Worm (Caenorhabditis elegans): Measurements from ENCODE around the gene wdr-54.

The wdr-54 gene

ce11 chrX:815929-816328 lies 12.8 kb upstream of the wdr-54 start, which contains the start of gene ifd-2:
ifd-2 (minus strand) TSS chrX:815929.
- TF ChIP-seq lin-32 (GFP tag; optimal IDR thresholded peaks at IDR 0.05) (no peak), bed-3 (GFP tag; optimal IDR thresholded peaks at IDR 0.05) (no peak), blmp-1 (tag; optimal IDR thresholded peaks at IDR 0.05) (no peak), cnd-1 (tag; optimal IDR thresholded peaks at IDR 0.05) (no peak), snpc-4 (tag; optimal IDR thresholded peaks at IDR 0.05) (no peak), unc-120 (tag; optimal IDR thresholded peaks at IDR 0.05; ENCODE audit: poor library complexity, severe bottlenecking) (no peak), nhr-12 (tag; optimal IDR thresholded peaks at IDR 0.05) (no peak), mab-5 (tag; optimal IDR thresholded peaks at IDR 0.05) (no peak), zip-8 (tag; optimal IDR thresholded peaks at IDR 0.05) (no peak)

- no peak for TF ChIP-seq mab-5 (tag; optimal IDR thresholded peaks at IDR 0.05)
- no peak for TF ChIP-seq unc-62 (GFP tag; optimal IDR thresholded peaks at IDR 0.05)
- TF ChIP-seq elt-1 (tag; optimal IDR thresholded peaks at IDR 0.05; ENCODE audit: borderline replicate concordance, insufficient read depth): no peak
- no peak for TF ChIP-seq ces-1 (GFP tag; optimal IDR thresholded peaks at IDR 0.05)
- TF ChIP-seq drap-1 (GFP tag; optimal IDR thresholded peaks at IDR 0.05): no peak
- TF ChIP-seq unc-120 (tag; optimal IDR thresholded peaks at IDR 0.05; ENCODE audit: poor library complexity, severe bottlenecking): no peak
- TF ChIP-seq ceh-39 (tag; optimal IDR thresholded peaks at IDR 0.05): no peak
Observed at ce11 chrX:817984-818383, 10.7 kb upstream of the wdr-54 start.

- TF ChIP-seq pha-4 (tag; optimal IDR thresholded peaks at IDR 0.05) (no peak), ceh-83 (GFP tag; optimal IDR thresholded peaks at IDR 0.05) (no peak), elt-3 (tag; optimal IDR thresholded peaks at IDR 0.05) (no peak), mab-5 (tag; optimal IDR thresholded peaks at IDR 0.05) (no peak), ham-2 (GFP tag; optimal IDR thresholded peaks at IDR 0.05) (no peak), mls-2 (tag; optimal IDR thresholded peaks at IDR 0.05) (no peak), nhr-12 (tag; optimal IDR thresholded peaks at IDR 0.05) (no peak), tbx-8 (GFP tag; optimal IDR thresholded peaks at IDR 0.05) (no peak), flh-1 (GFP tag; optimal IDR thresholded peaks at IDR 0.05) (no peak), ceh-43 (GFP tag; optimal IDR thresholded peaks at IDR 0.05) (no peak), ceh-39 (tag; optimal IDR thresholded peaks at IDR 0.05) (no peak), hlh-1 (tag; optimal IDR thresholded peaks at IDR 0.05) (no peak), unc-120 (tag; optimal IDR thresholded peaks at IDR 0.05; ENCODE audit: poor library complexity, severe bottlenecking) (no peak), bed-3 (GFP tag; optimal IDR thresholded peaks at IDR 0.05) (no peak), M03D4.4 (tag; optimal IDR thresholded peaks at IDR 0.05) (no peak), unc-39 (tag; optimal IDR thresholded peaks at IDR 0.05) (no peak)
Observed at ce11 chrX:823736-824135, 5.0 kb upstream of the wdr-54 start.

ce11 chrX:825375-825774 lies 3.3 kb upstream of the wdr-54 start, which contains the start of gene daf-3:
daf-3 (minus strand) TSS chrX:825475.
- TF ChIP-seq unc-62 (GFP tag; optimal IDR thresholded peaks at IDR 0.05) (no peak), ceh-83 (GFP tag; optimal IDR thresholded peaks at IDR 0.05) (no peak)

- no peak for TF ChIP-seq ztf-11 (tag; optimal IDR thresholded peaks at IDR 0.05)
- TF ChIP-seq ceh-39 (tag; optimal IDR thresholded peaks at IDR 0.05): peak; percentile 69
- peak; percentile 78 for TF ChIP-seq ces-1 (GFP tag; optimal IDR thresholded peaks at IDR 0.05)
- TF ChIP-seq hlh-1 (tag; optimal IDR thresholded peaks at IDR 0.05): peak; percentile 24
- peak; percentile 7 for TF ChIP-seq unc-62 (GFP tag; optimal IDR thresholded peaks at IDR 0.05)
- no peak for TF ChIP-seq ceh-43 (GFP tag; optimal IDR thresholded peaks at IDR 0.05)
Observed at ce11 chrX:825924-826323, 2.8 kb upstream of the wdr-54 start.

ce11 chrX:827502-827901 lies 1.2 kb upstream of the wdr-54 start:
- peak; percentile 42 for TF ChIP-seq drap-1 (GFP tag; optimal IDR thresholded peaks at IDR 0.05)
- TF ChIP-seq bed-3 (GFP tag; optimal IDR thresholded peaks at IDR 0.05): no peak
- peak; percentile 69 for TF ChIP-seq unc-120 (tag; optimal IDR thresholded peaks at IDR 0.05; ENCODE audit: poor library complexity, severe bottlenecking)
- peak; percentile 53 for TF ChIP-seq sptf-1 (tag; optimal IDR thresholded peaks at IDR 0.05)
- TF ChIP-seq tbx-8 (GFP tag; optimal IDR thresholded peaks at IDR 0.05): no peak
- peak; percentile 24 for TF ChIP-seq mep-1 (tag; optimal IDR thresholded peaks at IDR 0.05)
- TF ChIP-seq pha-4 (tag; optimal IDR thresholded peaks at IDR 0.05): peak; percentile 43
- peak; percentile 41 for TF ChIP-seq ham-2 (GFP tag; optimal IDR thresholded peaks at IDR 0.05)
- peak; percentile 13 for TF ChIP-seq unc-62 (GFP tag; optimal IDR thresholded peaks at IDR 0.05)
- TF ChIP-seq sem-2 (GFP tag; optimal IDR thresholded peaks at IDR 0.05): no peak
- no peak for TF ChIP-seq nhr-2 (tag; optimal IDR thresholded peaks at IDR 0.05)
- peak; percentile 41 for TF ChIP-seq nhr-237 (tag; optimal IDR thresholded peaks at IDR 0.05)
- TF ChIP-seq hlh-1 (tag; optimal IDR thresholded peaks at IDR 0.05): peak; percentile 14
- peak; percentile 91 for TF ChIP-seq ces-1 (GFP tag; optimal IDR thresholded peaks at IDR 0.05)
- TF ChIP-seq ceh-39 (tag; optimal IDR thresholded peaks at IDR 0.05): no peak
- peak; percentile 12 for TF ChIP-seq mls-2 (tag; optimal IDR thresholded peaks at IDR 0.05)

Data from whole organism, mixed stage, embryonic.